Worm (Caenorhabditis elegans) whole organism, young adult: ENCODE measurements around the gene zfp-1.

Experiments used
- F23B12.7 ChIP-seq: sonication (generic microtip); optimal IDR thresholded peaks from 2 replicates; lab custom pipeline; 2017; ENCODE audit warnings: missing genetic modification characterization, mild to moderate bottlenecking, missing compliant biosample characterization, antibody characterized with exemption, moderate library complexity; ENCODE audit not compliant: insufficient read depth
- rpc-1 ChIP-seq, 2 experiments: fragments of 150-350 bp in 1 of 2; sonication (generic microtip) in 1 of 2; optimal IDR thresholded peaks; 2 replicates each; lab custom pipeline; 2014 to 2018; ENCODE audit warnings: missing biosample characterization in 1 of 2, missing genetic modification characterization in 1 of 2, missing genetic modification reagents in 1 of 2, missing genotype in 1 of 2

DNA sequence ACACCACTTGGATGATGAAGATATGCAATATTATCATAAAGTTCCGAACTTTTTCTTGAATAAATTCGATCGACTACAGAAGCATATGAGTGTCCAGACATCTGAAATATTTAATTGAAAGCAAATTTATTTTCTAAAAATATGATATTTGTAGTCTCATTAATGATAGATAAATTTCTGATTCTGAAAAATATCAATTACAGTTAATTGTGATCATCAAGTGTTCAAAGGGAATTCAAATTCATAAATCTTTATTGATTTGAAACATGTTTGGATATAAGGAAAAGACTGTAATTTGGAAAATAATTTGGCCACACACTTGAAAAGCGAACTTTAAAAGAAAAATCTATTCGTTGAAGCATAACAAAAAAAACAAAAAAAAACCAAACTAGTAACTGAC, 15.9 kb downstream of the zfp-1 start, which contains the start of gene F54F2.7:
- TF ChIP-seq F23B12.7 (tag; lab: Kevin White, UChicago) (no peak), rpc-1 (optimal IDR thresholded peaks at IDR 0.05; lab: Kevin White, UChicago) (no peak), rpc-1 (tag; optimal IDR thresholded peaks at IDR 0.05; lab: Kevin White, UChicago) (no peak)
